Fruit fly (Drosophila melanogaster) whole organism, embryonic: ENCODE measurements around the gene CG3634.
A peak's percentile ranks its signal among the peaks of the same experiment; 100 is the strongest.

Experiments
- Adf1 ChIP-seq: fragments of 200-800 bp; sonication (Bioruptor generic); IDR thresholded peaks from 2 replicates; pipeline ENCODE4 v1.3.6; 2022; ENCODE audit warnings: missing biosample characterization, missing genetic modification characterization
- BEAF-32 ChIP-seq: fragments of 200-800 bp; sonication (Bioruptor generic); optimal IDR thresholded peaks from 3 replicates; lab custom pipeline; 2017; ENCODE audit warnings: missing biosample characterization, missing genetic modification characterization, mild to moderate bottlenecking, moderate library complexity, missing genetic modification reagents
- CG1024 ChIP-seq: fragments of 200-800 bp; sonication (Bioruptor generic); IDR thresholded peaks from 2 replicates; pipeline ENCODE4 v1.3.6; 2022; ENCODE audit warnings: missing biosample characterization, missing genetic modification characterization
- CG10267 ChIP-seq: fragments of 200-800 bp; sonication (Bioruptor generic); optimal IDR thresholded peaks from 2 replicates; lab custom pipeline; 2018; ENCODE audit warnings: missing biosample characterization, mild to moderate bottlenecking, missing genetic modification characterization, moderate library complexity
- CG10274 ChIP-seq: fragments of 200-800 bp; sonication (Bioruptor generic); optimal IDR thresholded peaks from 3 replicates; lab custom pipeline; 2017; ENCODE audit warnings: missing biosample characterization, mild to moderate bottlenecking, missing genetic modification characterization
- CG10321 ChIP-seq: fragments of 200-800 bp; sonication (Bioruptor generic); IDR thresholded peaks from 2 replicates; pipeline ENCODE4 v1.3.6; 2022; ENCODE audit warnings: missing biosample characterization, missing genetic modification characterization
- CG11093 ChIP-seq: fragments of 200-800 bp; sonication (Bioruptor generic); IDR thresholded peaks from 3 replicates; pipeline ENCODE4 v1.3.6; 2022; ENCODE audit warnings: missing biosample characterization, missing genetic modification characterization
- CG11247 ChIP-seq: fragments of 200-800 bp; sonication (Bioruptor generic); IDR thresholded peaks from 2 replicates; pipeline ENCODE4 v1.3.6; 2022; ENCODE audit warnings: missing biosample characterization, missing genetic modification characterization
- CG13624 ChIP-seq: fragments of 200-800 bp; sonication (Bioruptor generic); optimal IDR thresholded peaks from 2 replicates; lab custom pipeline; 2016; ENCODE audit warnings: missing biosample characterization, missing genetic modification characterization
- CG14710 ChIP-seq: fragments of 200-800 bp; sonication (Bioruptor generic); optimal IDR thresholded peaks from 3 replicates; lab custom pipeline; 2019; ENCODE audit warnings: missing biosample characterization, mild to moderate bottlenecking, missing genetic modification characterization, moderate library complexity
- CG17829 ChIP-seq: fragments of 200-800 bp; optimal IDR thresholded peaks from 2 replicates; lab custom pipeline; 2019; ENCODE audit warnings: missing biosample characterization, mild to moderate bottlenecking, missing genetic modification characterization, moderate library complexity
- CG18262 ChIP-seq: fragments of 200-800 bp; optimal IDR thresholded peaks from 3 replicates; lab custom pipeline; 2019; ENCODE audit warnings: missing biosample characterization, mild to moderate bottlenecking, missing genetic modification characterization, moderate library complexity
- CG18599 ChIP-seq: fragments of 200-800 bp; sonication (Bioruptor generic); optimal IDR thresholded peaks from 3 replicates; lab custom pipeline; 2017; ENCODE audit warnings: missing biosample characterization, missing genetic modification characterization, mild to moderate bottlenecking, moderate library complexity, missing genetic modification reagents
- CG2202 ChIP-seq: fragments of 200-800 bp; sonication (Bioruptor generic); optimal IDR thresholded peaks from 2 replicates; lab custom pipeline; 2018; ENCODE audit warnings: missing biosample characterization, mild to moderate bottlenecking, missing genetic modification characterization
- CG42726 ChIP-seq: fragments of 200-800 bp; sonication (Bioruptor generic); IDR thresholded peaks from 2 replicates; pipeline ENCODE4 v1.3.6; 2022; ENCODE audit warnings: missing biosample characterization, missing genetic modification characterization; ENCODE audit not compliant: partially characterized antibody
- CG4282 ChIP-seq: fragments of 200-800 bp; sonication (Bioruptor generic); optimal IDR thresholded peaks from 2 replicates; lab custom pipeline; 2016; ENCODE audit warnings: missing biosample characterization, missing genetic modification characterization
- CG4404 ChIP-seq: fragments of 200-800 bp; sonication (Bioruptor generic); IDR thresholded peaks from 2 replicates; pipeline ENCODE4 v1.3.6; 2022; ENCODE audit warnings: missing biosample characterization, missing genetic modification characterization
- CG8290 ChIP-seq, 3 experiments: fragments of 200-800 bp; sonication (Bioruptor generic); optimal IDR thresholded peaks; 2 replicates each; lab custom pipeline; 2016 to 2019; ENCODE audit warnings: missing biosample characterization in 3 of 3, missing genetic modification characterization in 3 of 3, mild to moderate bottlenecking in 2 of 3, moderate library complexity in 1 of 3
- CG8924 ChIP-seq: fragments of 200-800 bp; optimal IDR thresholded peaks from 3 replicates; lab custom pipeline; 2019; ENCODE audit warnings: missing biosample characterization, mild to moderate bottlenecking, missing genetic modification characterization, moderate library complexity
- CG9876 ChIP-seq: fragments of 200-800 bp; sonication (Bioruptor generic); optimal IDR thresholded peaks from 2 replicates; lab custom pipeline; 2016; ENCODE audit warnings: missing biosample characterization, missing genetic modification characterization
- CG9932 ChIP-seq: fragments of 200-800 bp; sonication (Bioruptor generic); IDR thresholded peaks from 2 replicates; pipeline ENCODE4 v1.3.6; 2022; ENCODE audit warnings: missing biosample characterization, missing genetic modification characterization
- Chrac-16 ChIP-seq: fragments of 200-800 bp; sonication (Bioruptor generic); optimal IDR thresholded peaks from 3 replicates; lab custom pipeline; 2016; ENCODE audit warnings: missing biosample characterization, missing genetic modification characterization
- Doc2 ChIP-seq: fragments of 200-800 bp; sonication (Bioruptor generic); IDR thresholded peaks from 2 replicates; pipeline ENCODE4 v1.3.6; 2022; ENCODE audit warnings: missing biosample characterization, missing genetic modification characterization
- Doc3 ChIP-seq: fragments of 200-800 bp; sonication (Bioruptor generic); IDR thresholded peaks from 3 replicates; pipeline ENCODE4 v1.3.6; 2022; ENCODE audit warnings: missing biosample characterization, missing genetic modification characterization; ENCODE audit not compliant: partially characterized antibody
- Dp ChIP-seq: fragments of 200-800 bp; sonication (Bioruptor generic); optimal IDR thresholded peaks from 2 replicates; lab custom pipeline; 2018; ENCODE audit warnings: missing biosample characterization, mild to moderate bottlenecking, missing genetic modification characterization, moderate library complexity
- Ets97D ChIP-seq: fragments of 200-800 bp; sonication (Bioruptor generic); optimal IDR thresholded peaks from 3 replicates; lab custom pipeline; 2016; ENCODE audit warnings: missing biosample characterization, missing genetic modification characterization
- HLH4C ChIP-seq: fragments of 200-800 bp; sonication (Bioruptor generic); IDR thresholded peaks from 3 replicates; pipeline ENCODE4 v1.3.6; 2022; ENCODE audit warnings: missing biosample characterization, missing genetic modification characterization; ENCODE audit not compliant: partially characterized antibody
- HmgZ ChIP-seq: fragments of 200-800 bp; sonication (Bioruptor generic); optimal IDR thresholded peaks from 2 replicates; lab custom pipeline; 2018; ENCODE audit warnings: missing biosample characterization, mild to moderate bottlenecking, missing genetic modification characterization
- Med ChIP-seq: fragments of 200-800 bp; sonication (Bioruptor generic); peaks from one replicate; lab custom pipeline; 2016; ENCODE audit warnings: missing biosample characterization, missing genetic modification characterization, mild to moderate bottlenecking, inconsistent platforms, moderate library complexity
- Opbp ChIP-seq: fragments of 200-800 bp; sonication (Bioruptor generic); IDR thresholded peaks from 3 replicates; pipeline ENCODE4 v1.3.6; 2022; ENCODE audit warnings: missing biosample characterization, missing genetic modification characterization; ENCODE audit not compliant: partially characterized antibody
- Pdp1 ChIP-seq, 2 experiments: fragments of 200-800 bp; sonication (Bioruptor generic); optimal IDR thresholded peaks; 3 replicates each; lab custom pipeline; 2016; ENCODE audit warnings: missing biosample characterization in 2 of 2, missing genetic modification characterization in 2 of 2, mild to moderate bottlenecking in 1 of 2, moderate library complexity in 1 of 2
- Rfx ChIP-seq: fragments of 200-800 bp; sonication (Bioruptor generic); IDR thresholded peaks from 2 replicates; pipeline ENCODE4 v1.3.6; 2022; ENCODE audit warnings: missing biosample characterization, missing genetic modification characterization
- Sin3A ChIP-seq: fragments of >200 bp; optimal IDR thresholded peaks from 2 replicates; lab custom pipeline; 2018
- Sry-δ ChIP-seq: fragments of 200-800 bp; sonication (Bioruptor generic); optimal IDR thresholded peaks from 2 replicates; lab custom pipeline; 2016; ENCODE audit warnings: missing biosample characterization, missing genetic modification characterization
- ci ChIP-seq: fragments of 200-800 bp; sonication (Bioruptor generic); IDR thresholded peaks from 3 replicates; pipeline ENCODE4 v1.3.6; 2022; ENCODE audit warnings: missing biosample characterization, missing genetic modification characterization
- esg ChIP-seq: fragments of 200-800 bp; sonication (Bioruptor generic); conservative IDR thresholded peaks from 2 replicates; pipeline ENCODE4 v1.3.6; 2022; ENCODE audit warnings: missing biosample characterization, missing genetic modification characterization
- ftz-f1 ChIP-seq: fragments of 200-800 bp; sonication (Bioruptor generic); optimal IDR thresholded peaks from 2 replicates; lab custom pipeline; 2016; ENCODE audit warnings: missing biosample characterization, missing genetic modification characterization
- her ChIP-seq: fragments of 200-800 bp; sonication (Bioruptor generic); optimal IDR thresholded peaks from 2 replicates; lab custom pipeline; 2016; ENCODE audit warnings: missing biosample characterization, missing genetic modification characterization
- lab ChIP-seq: fragments of 200-800 bp; sonication (Bioruptor generic); optimal IDR thresholded peaks from 3 replicates; lab custom pipeline; 2017; ENCODE audit warnings: missing biosample characterization, missing genetic modification characterization, mild to moderate bottlenecking, moderate library complexity, missing genetic modification reagents
- nmo ChIP-seq: fragments of 200-800 bp; sonication (Bioruptor generic); optimal IDR thresholded peaks from 2 replicates; lab custom pipeline; 2018; ENCODE audit warnings: missing biosample characterization, mild to moderate bottlenecking, missing genetic modification characterization, moderate library complexity
- pho ChIP-seq: fragments of 200-800 bp; sonication (Bioruptor generic); optimal IDR thresholded peaks from 2 replicates; lab custom pipeline; 2016; ENCODE audit warnings: missing biosample characterization, missing genetic modification characterization
- pzg ChIP-seq: fragments of 200-800 bp; sonication (Bioruptor generic); optimal IDR thresholded peaks from 3 replicates; lab custom pipeline; 2018; ENCODE audit warnings: missing biosample characterization, mild to moderate bottlenecking, missing genetic modification characterization, moderate library complexity
- rib ChIP-seq: fragments of 200-800 bp; sonication (Bioruptor generic); IDR thresholded peaks from 2 replicates; pipeline ENCODE4 v1.3.6; 2022; ENCODE audit warnings: missing biosample characterization, missing genetic modification characterization
- row ChIP-seq: fragments of 200-800 bp; sonication (Bioruptor generic); IDR thresholded peaks from 3 replicates; pipeline ENCODE4 v1.3.6; 2022; ENCODE audit warnings: missing biosample characterization, missing genetic modification characterization
- sens ChIP-seq: fragments of 200-800 bp; sonication (Bioruptor generic); peaks from one replicate; lab custom pipeline; 2016; ENCODE audit warnings: missing biosample characterization, missing genetic modification characterization
- slbo ChIP-seq: fragments of 200-800 bp; sonication (Bioruptor generic); IDR thresholded peaks from 2 replicates; pipeline ENCODE4 v1.3.6; 2022; ENCODE audit warnings: missing biosample characterization, missing genetic modification characterization
- trem ChIP-seq: fragments of 200-800 bp; optimal IDR thresholded peaks from 3 replicates; lab custom pipeline; 2019; ENCODE audit warnings: missing biosample characterization, mild to moderate bottlenecking, missing genetic modification characterization, moderate library complexity
- vnd ChIP-seq: fragments of 200-800 bp; sonication (Bioruptor generic); IDR thresholded peaks from 3 replicates; pipeline ENCODE4 v1.3.6; 2022; ENCODE audit warnings: missing biosample characterization, missing genetic modification characterization; ENCODE audit not compliant: partially characterized antibody
- wdn ChIP-seq: fragments of 200-800 bp; sonication (Bioruptor generic); IDR thresholded peaks from 2 replicates; pipeline ENCODE4 v1.3.6; 2022; ENCODE audit warnings: missing biosample characterization, missing genetic modification characterization
- zen ChIP-seq: fragments of 200-800 bp; sonication (Bioruptor generic); optimal IDR thresholded peaks from 3 replicates; lab custom pipeline; 2018; ENCODE audit warnings: missing biosample characterization, mild to moderate bottlenecking, missing genetic modification characterization, moderate library complexity

CG3634 gene

DNA sequence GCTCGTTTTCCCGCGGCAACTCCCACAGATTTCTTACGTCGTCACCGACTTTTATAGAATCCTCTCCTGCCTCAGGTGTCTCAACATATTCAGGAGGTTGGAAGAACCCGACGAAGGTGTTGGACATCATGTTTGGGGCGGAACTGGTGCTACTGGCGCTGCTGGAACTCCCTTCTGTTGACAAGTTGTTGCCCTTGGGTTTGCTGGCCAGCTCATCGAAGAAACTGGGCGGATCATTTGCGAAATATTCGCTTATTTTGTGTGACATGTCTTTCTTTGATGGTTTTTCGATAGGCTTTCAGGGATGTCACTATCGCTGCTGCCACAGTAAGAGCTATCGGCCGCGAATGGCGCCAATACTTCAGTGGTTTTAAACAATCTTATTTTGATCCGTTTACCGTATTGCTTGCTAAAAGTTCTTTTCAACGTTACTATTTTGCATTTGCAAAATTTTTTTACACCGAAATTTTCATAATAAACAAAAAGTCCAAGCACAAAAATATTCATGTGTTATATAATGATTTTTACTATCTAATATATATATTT is 21.2 kb downstream of the CG3634 start, which contains the start of gene CG11396 (continued):
- TF ChIP-seq Opbp (GFP tag; lab: Robert Waterston, UW) = peak; percentile 95
- peak; percentile 45; the same call in 2 of the 3 replicates for TF ChIP-seq row (GFP tag; lab: Robert Waterston, UW)
- TF ChIP-seq nmo (GFP tag; lab: Kevin White, UChicago) = no peak
- TF ChIP-seq CG42726 (GFP tag; lab: Robert Waterston, UW) = peak; percentile 94
- no peak for TF ChIP-seq wdn
- no peak for TF ChIP-seq CG10321 (GFP tag; lab: Robert Waterston, UW)
- peak; percentile 75 for TF ChIP-seq pzg (GFP tag; lab: Kevin White, UChicago)
- no peak for TF ChIP-seq CG9876 (GFP tag; lab: Kevin White, UChicago)
- no peak for TF ChIP-seq CG4404 (GFP tag; lab: Robert Waterston, UW)
- TF ChIP-seq HmgZ = peak; percentile 4
- no peak for TF ChIP-seq Doc2 (GFP tag; lab: Robert Waterston, UW)
- peak; percentile 94 for TF ChIP-seq Sry-δ (GFP tag; lab: Kevin White, UChicago)
- no peak for TF ChIP-seq CG2202
- TF ChIP-seq CG13624 (GFP tag; lab: Kevin White, UChicago) = peak; percentile 14
- no peak for TF ChIP-seq Chrac-16 (GFP tag; lab: Kevin White, UChicago)
- no peak for TF ChIP-seq CG1024 (GFP tag; lab: Robert Waterston, UW)
- TF ChIP-seq CG8290 (GFP tag; optimal IDR thresholded peaks at IDR 0.05; lab: Kevin White, UChicago) = peak; percentile 24
- no peak for TF ChIP-seq CG8290 (tag; optimal IDR thresholded peaks at IDR 0.05; lab: Kevin White, UChicago)
- TF ChIP-seq Dp (GFP tag; lab: Kevin White, UChicago) = peak; percentile 95
- no peak for TF ChIP-seq CG18599 (GFP tag; lab: Kevin White, UChicago)
- TF ChIP-seq CG11093 = no peak
- no peak for TF ChIP-seq CG18262 (tag; lab: Kevin White, UChicago)
- peak; percentile 14 for TF ChIP-seq CG10267
- TF ChIP-seq Med (GFP tag; lab: Kevin White, UChicago) = peak; percentile 81
- no peak for TF ChIP-seq CG9932
- TF ChIP-seq sens = peak; percentile 52
- TF ChIP-seq zen = no peak
- TF ChIP-seq vnd (GFP tag; lab: Robert Waterston, UW) = peak; percentile 90
- no peak for TF ChIP-seq CG8924 (tag; lab: Kevin White, UChicago)
- TF ChIP-seq CG10274 (GFP tag; lab: Kevin White, UChicago) = no peak
- peak; percentile 20 for TF ChIP-seq Ets97D (GFP tag; lab: Kevin White, UChicago)
- TF ChIP-seq trem (tag; lab: Kevin White, UChicago) = peak; percentile 40
- TF ChIP-seq CG17829 (tag; lab: Kevin White, UChicago) = peak; percentile 0
- no peak for TF ChIP-seq CG4282 (GFP tag; lab: Kevin White, UChicago)
- no peak for TF ChIP-seq esg (GFP tag; lab: Robert Waterston, UW)
- no peak for TF ChIP-seq pho
- TF ChIP-seq Sin3A (lab: Kevin White, UChicago) = peak; percentile 43
- 0 out of 2 replicates have a peak, but pooled peaks have one; percentile 14 for TF ChIP-seq rib (GFP tag; lab: Robert Waterston, UW)
- peak; percentile 40; the same call in 1 of the 2 replicates for TF ChIP-seq Adf1 (GFP tag; lab: Robert Waterston, UW)
- TF ChIP-seq Pdp1 (GFP tag; optimal IDR thresholded peaks at IDR 0.05; lab: Kevin White, UChicago) = peak in 1 of 2 experiments; percentile 68
- peak; percentile 5 for TF ChIP-seq her
- 0 out of 3 replicates have a peak, but pooled peaks have one; percentile 16 for TF ChIP-seq ci (GFP tag; lab: Robert Waterston, UW)
- TF ChIP-seq CG14710 (tag; lab: Kevin White, UChicago) = peak; percentile 39
- TF ChIP-seq Rfx (GFP tag; lab: Robert Waterston, UW) = peak; percentile 58
- TF ChIP-seq ftz-f1 (GFP tag; lab: Kevin White, UChicago) = no peak
- peak; percentile 90 for TF ChIP-seq BEAF-32 (GFP tag; lab: Kevin White, UChicago)
- TF ChIP-seq slbo = no peak
- TF ChIP-seq Doc3 (GFP tag; lab: Robert Waterston, UW) = peak; percentile 90
- TF ChIP-seq HLH4C (GFP tag; lab: Robert Waterston, UW) = peak; percentile 88
- TF ChIP-seq CG11247 = no peak
- no peak for TF ChIP-seq lab (GFP tag; lab: Kevin White, UChicago)
